Fruit fly (Drosophila melanogaster) whole organism, adult: Measurements from ENCODE around the gene Ctr1B.

Source experiments
- CG1620 ChIP-seq: fragments of 200-800 bp; sonication (Bioruptor generic); optimal IDR thresholded peaks from 2 replicates; lab custom pipeline; 2016; ENCODE audit warnings: missing biosample characterization, missing genetic modification characterization
- Crg-1 ChIP-seq: fragments of 200-800 bp; sonication (Bioruptor generic); optimal IDR thresholded peaks from 2 replicates; lab custom pipeline; 2016; ENCODE audit warnings: missing biosample characterization, missing genetic modification characterization
- kay ChIP-seq: fragments of 200-800 bp; sonication (Bioruptor generic); peaks from one replicate; lab custom pipeline; 2016; ENCODE audit warnings: missing biosample characterization, missing genetic modification characterization, borderline replicate concordance
- tj ChIP-seq: fragments of 200-800 bp; sonication (Bioruptor generic); optimal IDR thresholded peaks from 3 replicates; lab custom pipeline; 2017; ENCODE audit warnings: missing biosample characterization, mild to moderate bottlenecking, missing genetic modification characterization, moderate library complexity
- toe ChIP-seq: fragments of 200-800 bp; sonication (Bioruptor generic); optimal IDR thresholded peaks from 2 replicates; lab custom pipeline; 2016; ENCODE audit warnings: missing biosample characterization, missing genetic modification characterization

DNA sequence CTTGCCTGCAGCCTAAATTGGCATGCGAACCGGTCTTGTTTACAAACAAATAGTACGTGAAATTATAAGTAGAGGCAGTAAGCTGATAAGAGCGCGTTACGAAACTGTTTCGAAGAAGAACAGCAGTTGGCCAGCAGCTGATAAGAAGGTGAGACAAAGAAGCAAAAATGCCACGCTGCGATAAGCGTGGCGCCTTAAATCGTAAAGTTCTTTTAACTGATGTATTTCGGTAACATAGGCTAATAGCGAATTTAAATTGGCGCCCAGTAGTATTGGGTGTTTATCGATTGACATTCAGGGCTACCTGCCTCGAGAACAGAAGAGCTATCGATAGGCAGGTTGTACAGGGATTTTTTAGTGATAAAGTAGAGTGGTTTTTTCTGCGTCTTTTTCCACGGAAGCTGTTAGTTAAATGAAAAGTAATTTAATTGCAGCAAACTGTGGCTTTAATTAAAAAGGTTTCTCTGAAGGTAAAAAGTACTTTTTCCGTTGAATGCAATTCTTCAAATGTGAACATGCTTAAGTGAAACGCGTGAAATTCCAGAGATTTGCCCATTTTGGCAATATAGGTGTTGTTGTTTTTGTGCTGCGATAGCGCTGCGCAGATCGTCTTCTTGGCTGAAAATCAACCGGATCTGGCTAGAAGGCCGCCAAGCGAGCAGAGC is 39.3 kb downstream of the Ctr1B start, which contains the start of gene stck:
- TF ChIP-seq tj (GFP tag; lab: Kevin White, UChicago): no peak
- TF ChIP-seq Crg-1: no peak
- peak; percentile 69 for TF ChIP-seq kay (GFP tag; lab: Kevin White, UChicago)
- no peak for TF ChIP-seq toe (GFP tag; lab: Kevin White, UChicago)
- TF ChIP-seq CG1620 (GFP tag; lab: Kevin White, UChicago): peak; percentile 49
